Fruit fly (Drosophila melanogaster): ENCODE measurements around the gene CG6712.

The CG6712 gene

DNA sequence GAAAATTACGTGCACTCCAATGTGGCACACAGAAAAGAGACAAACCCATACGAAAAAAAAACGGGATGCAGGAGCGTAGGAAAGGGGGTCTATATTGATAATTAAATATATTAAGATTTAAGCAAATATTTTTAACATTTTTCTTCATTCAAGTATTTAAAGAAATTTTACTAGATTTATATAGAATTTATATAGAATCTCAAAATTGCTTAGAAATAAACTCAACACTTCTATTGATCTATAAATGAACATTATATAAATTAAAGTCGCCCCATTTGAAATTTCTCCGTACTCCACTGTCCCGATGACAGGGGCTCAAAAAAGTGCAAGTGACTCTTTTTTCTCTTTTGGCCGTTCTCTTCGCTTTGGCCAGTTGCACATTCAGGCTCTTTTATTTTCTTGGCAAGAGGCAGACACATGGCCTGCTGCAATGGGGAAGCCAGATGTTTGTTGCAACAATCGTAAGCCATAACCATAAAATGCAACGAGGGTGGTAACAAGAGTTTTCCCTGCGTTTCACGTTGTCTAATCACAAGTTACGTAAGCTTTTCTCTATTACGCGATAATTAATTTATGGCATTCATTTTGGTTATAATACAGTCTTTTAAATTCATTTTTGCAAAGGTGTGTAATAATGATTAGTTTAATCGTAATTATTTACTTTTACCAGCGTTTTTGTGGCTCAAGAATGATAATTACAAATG lies 30.5 kb downstream of the CG6712 start (continued):
- peak; percentile 83 for TF ChIP-seq dmrt11E (tag; optimal IDR thresholded peaks at IDR 0.05)
- TF ChIP-seq Sry-δ (GFP tag; optimal IDR thresholded peaks at IDR 0.05): no peak
- no peak for TF ChIP-seq slp2 (GFP tag; optimal IDR thresholded peaks at IDR 0.05)
- TF ChIP-seq kah (GFP tag; optimal IDR thresholded peaks at IDR 0.05): no peak
- no peak for TF ChIP-seq abd-A (tag; optimal IDR thresholded peaks at IDR 0.05)
- TF ChIP-seq CG9876 (GFP tag; optimal IDR thresholded peaks at IDR 0.05): no peak
- no peak for TF ChIP-seq hb (GFP tag; IDR thresholded peaks at IDR 0.05; ENCODE audit: partially characterized antibody)
- no peak for TF ChIP-seq CG11247 (GFP tag; IDR thresholded peaks at IDR 0.05)
- peak; percentile 37 for TF ChIP-seq fd96Cb (tag; optimal IDR thresholded peaks at IDR 0.05)
- TF ChIP-seq ranshi (GFP tag; IDR thresholded peaks at IDR 0.05): no peak
- TF ChIP-seq CG1603 (tag; optimal IDR thresholded peaks at IDR 0.05): no peak
- peak; percentile 32 for TF ChIP-seq CG2875 (GFP tag; optimal IDR thresholded peaks at IDR 0.05)
- TF ChIP-seq Ssrp (tag; optimal IDR thresholded peaks at IDR 0.05): peak; percentile 49
- peak; percentile 28 for TF ChIP-seq CG2202 (tag; optimal IDR thresholded peaks at IDR 0.05)
- TF ChIP-seq phol (tag; optimal IDR thresholded peaks at IDR 0.05): peak; percentile 68
- no peak for TF ChIP-seq chinmo (GFP tag; IDR thresholded peaks at IDR 0.05; ENCODE audit: partially characterized antibody)
- TF ChIP-seq CG18262 (tag; optimal IDR thresholded peaks at IDR 0.05): peak; percentile 79
- TF ChIP-seq CG17912 (GFP tag; optimal IDR thresholded peaks at IDR 0.05): no peak
- TF ChIP-seq CG8388 (GFP tag; optimal IDR thresholded peaks at IDR 0.05): peak; percentile 55
- no peak for TF ChIP-seq CG10959 (GFP tag; IDR thresholded peaks at IDR 0.05)
- peak; percentile 27 for TF ChIP-seq Asciz (GFP tag; optimal IDR thresholded peaks at IDR 0.05)
- TF ChIP-seq CG14710 (tag; optimal IDR thresholded peaks at IDR 0.05): peak; percentile 71
- no peak for TF ChIP-seq CG34376 (GFP tag; optimal IDR thresholded peaks at IDR 0.05)
- no peak for TF ChIP-seq CG31365 (tag; optimal IDR thresholded peaks at IDR 0.05)
- no peak for TF ChIP-seq klu (GFP tag; IDR thresholded peaks at IDR 0.05)
- TF ChIP-seq CG4404 (GFP tag; IDR thresholded peaks at IDR 0.05): 0 out of 2 replicates have a peak, but pooled peaks have one; percentile 39
- no peak for TF ChIP-seq CG42726 (GFP tag; IDR thresholded peaks at IDR 0.05; ENCODE audit: partially characterized antibody)
- no peak for TF ChIP-seq lab (GFP tag; optimal IDR thresholded peaks at IDR 0.05)
- no peak for TF ChIP-seq tx (GFP tag; optimal IDR thresholded peaks at IDR 0.05)
- peak; percentile 4 for TF ChIP-seq salm (tag; optimal IDR thresholded peaks at IDR 0.05)
- no peak for TF ChIP-seq hkb (optimal IDR thresholded peaks at IDR 0.05)
- TF ChIP-seq hkb (GFP tag; IDR thresholded peaks at IDR 0.05): no peak
- peak; percentile 12 for TF ChIP-seq Chrac-16 (GFP tag; optimal IDR thresholded peaks at IDR 0.05)
- TF ChIP-seq toy (GFP tag; IDR thresholded peaks at IDR 0.05): no peak
- peak; percentile 68 for TF ChIP-seq CG31441 (GFP tag; IDR thresholded peaks at IDR 0.05)
- TF ChIP-seq Drgx (GFP tag; IDR thresholded peaks at IDR 0.05): peak; percentile 94
- no peak for TF ChIP-seq CG12659 (GFP tag; optimal IDR thresholded peaks at IDR 0.05)
- TF ChIP-seq Trl (optimal IDR thresholded peaks at IDR 0.05): peak in 1 of 2 experiments; percentile 39
- TF ChIP-seq Trl (GFP tag; optimal IDR thresholded peaks at IDR 0.05): no peak
- TF ChIP-seq CG3407 (GFP tag; optimal IDR thresholded peaks at IDR 0.05): peak; percentile 6
- TF ChIP-seq CG17361 (GFP tag; IDR thresholded peaks at IDR 0.05): peak; percentile 63
- peak; percentile 64 to 92 for TF ChIP-seq bsh (GFP tag; optimal IDR thresholded peaks at IDR 0.05)
- peak; percentile 57 for TF ChIP-seq Sox102F (GFP tag; optimal IDR thresholded peaks at IDR 0.05)
- peak; percentile 53 for TF ChIP-seq CG8924 (tag; optimal IDR thresholded peaks at IDR 0.05)
- peak; percentile 55 for TF ChIP-seq D19A (tag; optimal IDR thresholded peaks at IDR 0.05)

Data from whole organism, embryonic.